Fruit fly (Drosophila melanogaster) whole organism, embryonic: Measurements from ENCODE around the gene CG43702.

Source experiments
- CG14441 ChIP-seq: fragments of 200-800 bp; sonication (Bioruptor generic); IDR thresholded peaks from 2 replicates; pipeline ENCODE4 v1.3.6; 2022; ENCODE audit warnings: missing biosample characterization, missing genetic modification characterization
- CG1529 ChIP-seq: fragments of 200-800 bp; sonication (Bioruptor generic); optimal IDR thresholded peaks from 3 replicates; lab custom pipeline; 2018; ENCODE audit warnings: missing biosample characterization, missing genetic modification characterization
- CG17328 ChIP-seq: fragments of 200-800 bp; sonication (Bioruptor generic); IDR thresholded peaks from 2 replicates; pipeline ENCODE4 v1.3.6; 2022; ENCODE audit warnings: missing biosample characterization, missing genetic modification characterization
- CG2875 ChIP-seq: fragments of 200-800 bp; sonication (Bioruptor generic); optimal IDR thresholded peaks from 2 replicates; lab custom pipeline; 2017; ENCODE audit warnings: missing biosample characterization, mild to moderate bottlenecking, missing genetic modification characterization, missing genetic modification reagents
- CG4707 ChIP-seq: fragments of 200-800 bp; sonication (Bioruptor generic); optimal IDR thresholded peaks from 2 replicates; lab custom pipeline; 2018; ENCODE audit warnings: missing biosample characterization, mild to moderate bottlenecking, missing genetic modification characterization, moderate library complexity
- CG4854 ChIP-seq: fragments of 200-800 bp; sonication (Bioruptor generic); optimal IDR thresholded peaks from 2 replicates; lab custom pipeline; 2016; ENCODE audit warnings: missing biosample characterization, missing genetic modification characterization, inconsistent platforms
- CG5180 ChIP-seq: fragments of 200-800 bp; sonication (Bioruptor generic); optimal IDR thresholded peaks from 3 replicates; lab custom pipeline; 2017; ENCODE audit warnings: missing biosample characterization, missing genetic modification characterization, mild to moderate bottlenecking, moderate library complexity, missing genetic modification reagents
- CG6272 ChIP-seq: fragments of 200-800 bp; sonication (Bioruptor generic); IDR thresholded peaks from 2 replicates; pipeline ENCODE4 v1.3.6; 2022; ENCODE audit warnings: missing biosample characterization, missing genetic modification characterization
- CG6654 ChIP-seq: fragments of 200-800 bp; sonication (Bioruptor generic); optimal IDR thresholded peaks from 2 replicates; lab custom pipeline; 2017; ENCODE audit warnings: missing biosample characterization, mild to moderate bottlenecking, missing genetic modification characterization
- CG6854 ChIP-seq: fragments of 200-800 bp; sonication (Bioruptor generic); optimal IDR thresholded peaks from 3 replicates; lab custom pipeline; 2017; ENCODE audit warnings: missing biosample characterization, mild to moderate bottlenecking, missing genetic modification characterization
- CG8089 ChIP-seq: fragments of 200-800 bp; sonication (Bioruptor generic); optimal IDR thresholded peaks from 3 replicates; lab custom pipeline; 2016; ENCODE audit warnings: missing biosample characterization, missing genetic modification characterization
- CG8765 ChIP-seq: fragments of 200-800 bp; sonication (Bioruptor generic); IDR thresholded peaks from 2 replicates; pipeline ENCODE4 v1.3.6; 2022; ENCODE audit warnings: missing biosample characterization, missing genetic modification characterization
- CHES-1-like ChIP-seq: fragments of 200-800 bp; sonication (Bioruptor generic); optimal IDR thresholded peaks from 2 replicates; lab custom pipeline; 2016; ENCODE audit warnings: missing biosample characterization, missing genetic modification characterization
- Dbx ChIP-seq: fragments of 200-800 bp; sonication (Bioruptor generic); IDR thresholded peaks from 3 replicates; pipeline ENCODE4 v1.3.6; 2022; ENCODE audit warnings: missing biosample characterization, missing genetic modification characterization
- Dip3 ChIP-seq: fragments of 200-800 bp; sonication (Bioruptor generic); optimal IDR thresholded peaks from 3 replicates; lab custom pipeline; 2016; ENCODE audit warnings: missing biosample characterization, missing genetic modification characterization
- Gug ChIP-seq: fragments of 200-800 bp; sonication (Bioruptor generic); IDR thresholded peaks from 4 replicates; pipeline ENCODE4 v1.3.6; 2022; ENCODE audit warnings: missing biosample characterization, missing genetic modification characterization
- H2.0 ChIP-seq: fragments of 200-800 bp; sonication (Bioruptor generic); IDR thresholded peaks from 2 replicates; pipeline ENCODE4 v1.3.6; 2022; ENCODE audit warnings: missing biosample characterization, missing genetic modification characterization
- HLH3B ChIP-seq: fragments of 200-800 bp; sonication (Bioruptor generic); IDR thresholded peaks from 2 replicates; pipeline ENCODE4 v1.3.6; 2022; ENCODE audit warnings: missing biosample characterization, missing genetic modification characterization
- HLH4C ChIP-seq: fragments of 200-800 bp; sonication (Bioruptor generic); IDR thresholded peaks from 3 replicates; pipeline ENCODE4 v1.3.6; 2022; ENCODE audit warnings: missing biosample characterization, missing genetic modification characterization; ENCODE audit not compliant: partially characterized antibody
- Hr78 ChIP-seq, 2 experiments: fragments of 200-800 bp in 1 of 2; fragments of >200 bp in 1 of 2; sonication (Bioruptor generic) in 1 of 2; optimal IDR thresholded peaks; 2 replicates each; lab custom pipeline; 2017 to 2019; ENCODE audit warnings: missing biosample characterization in 2 of 2, missing genetic modification characterization in 2 of 2, mild to moderate bottlenecking in 1 of 2, moderate library complexity in 1 of 2
- Meics ChIP-seq: fragments of 200-800 bp; sonication (Bioruptor generic); optimal IDR thresholded peaks from 2 replicates; lab custom pipeline; 2017; ENCODE audit warnings: missing biosample characterization, mild to moderate bottlenecking, missing genetic modification characterization
- Pdp1 ChIP-seq, 2 experiments: fragments of 200-800 bp; sonication (Bioruptor generic); optimal IDR thresholded peaks; 3 replicates each; lab custom pipeline; 2016; ENCODE audit warnings: missing biosample characterization in 2 of 2, missing genetic modification characterization in 2 of 2, mild to moderate bottlenecking in 1 of 2, moderate library complexity in 1 of 2
- Rx ChIP-seq: fragments of 200-800 bp; sonication (Bioruptor generic); IDR thresholded peaks from 2 replicates; pipeline ENCODE4 v1.3.6; 2022; ENCODE audit warnings: missing biosample characterization, missing genetic modification characterization
- Side ChIP-seq: fragments of 200-800 bp; sonication (Bioruptor generic); optimal IDR thresholded peaks from 2 replicates; lab custom pipeline; 2016; ENCODE audit warnings: missing biosample characterization, missing genetic modification characterization
- Sry-β ChIP-seq: fragments of 200-800 bp; sonication (Bioruptor generic); optimal IDR thresholded peaks from 2 replicates; lab custom pipeline; 2018; ENCODE audit warnings: missing biosample characterization, mild to moderate bottlenecking, missing genetic modification characterization, moderate library complexity
- Stat92E ChIP-seq, 3 experiments: fragments of >200 bp in 2 of 3; fragments of 200-800 bp in 1 of 3; sonication (Bioruptor generic) in 1 of 3; optimal IDR thresholded peaks; 2 replicates each; lab custom pipeline; 2017 to 2019; ENCODE audit warnings: missing biosample characterization in 3 of 3, missing genetic modification characterization in 3 of 3, mild to moderate bottlenecking in 1 of 3, moderate library complexity in 1 of 3
- Xbp1 ChIP-seq: fragments of 200-800 bp; sonication (Bioruptor generic); optimal IDR thresholded peaks from 3 replicates; lab custom pipeline; 2016; ENCODE audit warnings: missing biosample characterization, mild to moderate bottlenecking, missing genetic modification characterization
- ash1 ChIP-seq: fragments of 200-800 bp; sonication (Bioruptor generic); optimal IDR thresholded peaks from 2 replicates; lab custom pipeline; 2018; ENCODE audit warnings: missing biosample characterization, mild to moderate bottlenecking, missing genetic modification characterization
- dmrt99B ChIP-seq: fragments of 200-800 bp; sonication (Bioruptor generic); optimal IDR thresholded peaks from 2 replicates; lab custom pipeline; 2018; ENCODE audit warnings: missing biosample characterization, mild to moderate bottlenecking, missing genetic modification characterization, moderate library complexity
- dpn ChIP-seq, 2 experiments: fragments of 200-800 bp; sonication (Bioruptor generic); optimal IDR thresholded peaks; 3 replicates each; lab custom pipeline; 2016; ENCODE audit warnings: missing biosample characterization in 2 of 2, missing genetic modification characterization in 2 of 2
- ems ChIP-seq: fragments of 200-800 bp; sonication (Bioruptor generic); optimal IDR thresholded peaks from 3 replicates; lab custom pipeline; 2016; ENCODE audit warnings: missing biosample characterization, missing genetic modification characterization
- eve ChIP-seq, 2 experiments: fragments of >200 bp; optimal IDR thresholded peaks; 2 replicates each; lab custom pipeline; 2017; ENCODE audit warnings: missing biosample characterization in 2 of 2, missing genetic modification characterization in 2 of 2
- ewg ChIP-seq: fragments of 200-800 bp; sonication (Bioruptor generic); optimal IDR thresholded peaks from 3 replicates; lab custom pipeline; 2017; ENCODE audit warnings: mild to moderate bottlenecking, missing biosample characterization, missing genetic modification reagents, missing genetic modification characterization
- fd64A ChIP-seq: fragments of 200-800 bp; sonication (Bioruptor generic); optimal IDR thresholded peaks from 3 replicates; lab custom pipeline; 2018; ENCODE audit warnings: missing biosample characterization, mild to moderate bottlenecking, missing genetic modification characterization
- gem ChIP-seq: fragments of 200-800 bp; sonication (Bioruptor generic); optimal IDR thresholded peaks from 2 replicates; lab custom pipeline; 2019; ENCODE audit warnings: missing biosample characterization, mild to moderate bottlenecking, missing genetic modification characterization, moderate library complexity
- gt ChIP-seq: fragments of 200-800 bp; sonication (Bioruptor generic); IDR thresholded peaks from 2 replicates; pipeline ENCODE4 v1.3.6; 2022; ENCODE audit warnings: missing biosample characterization, missing genetic modification characterization
- her ChIP-seq: fragments of 200-800 bp; sonication (Bioruptor generic); optimal IDR thresholded peaks from 2 replicates; lab custom pipeline; 2016; ENCODE audit warnings: missing biosample characterization, missing genetic modification characterization
- nmo ChIP-seq: fragments of 200-800 bp; sonication (Bioruptor generic); optimal IDR thresholded peaks from 2 replicates; lab custom pipeline; 2018; ENCODE audit warnings: missing biosample characterization, mild to moderate bottlenecking, missing genetic modification characterization, moderate library complexity
- p53 ChIP-seq: fragments of 200-800 bp; sonication (Bioruptor generic); optimal IDR thresholded peaks from 2 replicates; lab custom pipeline; 2016; ENCODE audit warnings: missing biosample characterization, missing genetic modification characterization
- pzg ChIP-seq: fragments of 200-800 bp; sonication (Bioruptor generic); optimal IDR thresholded peaks from 3 replicates; lab custom pipeline; 2018; ENCODE audit warnings: missing biosample characterization, mild to moderate bottlenecking, missing genetic modification characterization, moderate library complexity
- sens-2 ChIP-seq: fragments of 200-800 bp; sonication (Bioruptor generic); IDR thresholded peaks from 2 replicates; pipeline ENCODE4 v1.3.6; 2022; ENCODE audit warnings: missing biosample characterization, missing genetic modification characterization
- sisA ChIP-seq: fragments of 200-800 bp; sonication (Bioruptor generic); IDR thresholded peaks from 2 replicates; pipeline ENCODE4 v1.3.6; 2022; ENCODE audit warnings: missing biosample characterization, missing genetic modification characterization
- tin ChIP-seq: fragments of 200-800 bp; sonication (Bioruptor generic); optimal IDR thresholded peaks from 3 replicates; lab custom pipeline; 2016; ENCODE audit warnings: missing biosample characterization, missing genetic modification characterization
- unpg ChIP-seq: fragments of 200-800 bp; sonication (Bioruptor generic); optimal IDR thresholded peaks from 3 replicates; lab custom pipeline; 2018; ENCODE audit warnings: missing biosample characterization, mild to moderate bottlenecking, missing genetic modification characterization, moderate library complexity

The CG43702 gene

dm6 chr3L:21256062-21257023 is 42.1 kb upstream of the CG43702 start (continued):
- TF ChIP-seq CG8765 (GFP tag; lab: Robert Waterston, UW), result no peak
- TF ChIP-seq CHES-1-like (GFP tag; lab: Kevin White, UChicago), result no peak
- TF ChIP-seq CG4854, result no peak
- TF ChIP-seq Stat92E (GFP tag; optimal IDR thresholded peaks at IDR 0.05; lab: Kevin White, UChicago), result peak in 1 of 3 experiments; percentile 4
- TF ChIP-seq CG14441, result no peak
- TF ChIP-seq p53 (GFP tag; lab: Kevin White, UChicago), result no peak
- TF ChIP-seq, all 482 proteins: peak for 22

DNA sequence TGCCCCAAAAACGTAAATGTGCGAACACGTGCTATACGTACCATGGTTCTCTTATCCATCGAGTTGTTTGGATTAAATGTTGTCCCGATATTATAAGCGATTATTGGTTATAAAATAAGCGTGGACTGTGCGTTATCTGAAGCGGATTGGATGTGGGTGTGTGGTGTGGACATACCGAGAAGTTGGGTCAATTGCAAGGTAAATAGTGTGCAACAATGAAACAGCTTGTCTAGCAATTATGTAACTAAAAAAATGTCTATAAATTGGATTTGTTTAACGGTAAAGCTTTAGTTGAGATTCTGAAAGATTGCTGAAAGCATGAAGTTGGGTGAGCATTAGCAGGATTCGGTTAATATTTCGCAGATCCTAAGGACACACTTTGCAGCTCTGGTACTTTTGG is 40.7 kb upstream of the CG43702 start, which contains the start of gene CG43218:
Gene CG43218, plus strand, starts transcription at position 290 of the 400 bp plus-strand sequence.
- TF ChIP-seq ems (GFP tag; lab: Kevin White, UChicago) (no peak), eve (GFP tag; optimal IDR thresholded peaks at IDR 0.05; lab: Kevin White, UChicago) (peak in 1 of 2 experiments; percentile 7), Pdp1 (GFP tag; optimal IDR thresholded peaks at IDR 0.05; lab: Kevin White, UChicago) (peak in 1 of 2 experiments; percentile 69)

DNA sequence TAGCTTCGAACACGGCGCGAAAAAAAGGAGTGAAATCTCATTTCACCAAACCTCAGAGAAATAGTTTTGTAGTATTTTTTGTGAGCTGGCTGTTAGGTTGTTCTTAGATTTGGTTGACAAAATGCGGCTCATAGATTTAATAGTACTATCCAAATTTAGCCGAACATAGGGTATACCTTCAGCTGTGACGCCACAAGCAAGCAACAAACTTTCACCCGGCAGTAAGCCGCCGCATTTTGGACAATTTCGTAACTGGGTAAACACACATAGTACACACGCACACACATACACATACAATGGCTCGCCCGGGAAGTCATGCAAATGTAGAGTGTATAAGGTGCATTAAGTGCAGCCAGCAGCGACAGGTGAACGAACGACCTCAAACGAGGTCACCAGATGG is 39.2 kb upstream of the CG43702 start:
- no peak for TF ChIP-seq CG8089 (GFP tag; lab: Kevin White, UChicago)
- peak; percentile 24 for TF ChIP-seq CG5180 (GFP tag; lab: Kevin White, UChicago)
- TF ChIP-seq dpn (GFP tag; optimal IDR thresholded peaks at IDR 0.05; lab: Kevin White, UChicago), result no peak
- 0 out of 2 replicates have a peak, but pooled peaks have one; percentile 4 for TF ChIP-seq CG17328 (GFP tag; lab: Robert Waterston, UW)
- TF ChIP-seq nmo (GFP tag; lab: Kevin White, UChicago), result peak; percentile 11
- TF ChIP-seq Dip3 (GFP tag; lab: Kevin White, UChicago), result no peak
- peak; percentile 22 for TF ChIP-seq Xbp1 (GFP tag; lab: Kevin White, UChicago)
- no peak for TF ChIP-seq Meics (GFP tag; lab: Kevin White, UChicago)
- peak; percentile 34 for TF ChIP-seq CG1529 (GFP tag; lab: Kevin White, UChicago)
- TF ChIP-seq unpg, result no peak
- TF ChIP-seq ewg (GFP tag; lab: Kevin White, UChicago), result peak; percentile 32
- no peak for TF ChIP-seq gt (GFP tag; lab: Robert Waterston, UW)
- TF ChIP-seq Side (GFP tag; lab: Kevin White, UChicago), result no peak
- TF ChIP-seq CG2875 (GFP tag; lab: Kevin White, UChicago), result peak; percentile 19
- peak; percentile 9 for TF ChIP-seq CG6654 (GFP tag; lab: Kevin White, UChicago)
- peak; percentile 37 for TF ChIP-seq fd64A (GFP tag; lab: Kevin White, UChicago)
- no peak for TF ChIP-seq CG6854
- peak; percentile 21 for TF ChIP-seq CG4707 (GFP tag; lab: Kevin White, UChicago)
- no peak for TF ChIP-seq tin (GFP tag; lab: Kevin White, UChicago)
- no peak for TF ChIP-seq HLH4C (GFP tag; lab: Robert Waterston, UW)
- TF ChIP-seq her (GFP tag; lab: Kevin White, UChicago), result no peak
- TF ChIP-seq Rx, result no peak
- TF ChIP-seq pzg (GFP tag; lab: Kevin White, UChicago), result no peak
- peak in 1 of 2 experiments; percentile 71 for TF ChIP-seq Hr78 (GFP tag; optimal IDR thresholded peaks at IDR 0.05; lab: Kevin White, UChicago)
- no peak for TF ChIP-seq CG6272 (GFP tag; lab: Robert Waterston, UW)
- TF ChIP-seq Dbx, result no peak
- TF ChIP-seq HLH3B (GFP tag; lab: Robert Waterston, UW), result peak; percentile 34; the same call in 1 of the 2 replicates
- no peak for TF ChIP-seq Gug (GFP tag; lab: Robert Waterston, UW)
- peak; percentile 38 for TF ChIP-seq gem (tag; lab: Kevin White, UChicago)
- no peak for TF ChIP-seq Sry-β (GFP tag; lab: Kevin White, UChicago)
- TF ChIP-seq H2.0, result no peak
- no peak for TF ChIP-seq sens-2 (GFP tag; lab: Robert Waterston, UW)
- TF ChIP-seq ash1 (GFP tag; lab: Kevin White, UChicago), result no peak
- peak; percentile 44 for TF ChIP-seq sisA (GFP tag; lab: Robert Waterston, UW)
- peak; percentile 51 for TF ChIP-seq dmrt99B (tag; lab: Kevin White, UChicago)
